Worm (Caenorhabditis elegans) whole organism, mixed stage, embryonic: ENCODE results near the gene mlc-2.
A peak's percentile ranks its signal among the peaks of the same experiment; 100 is the strongest.

Experiments used
- ceh-83 ChIP-seq: fragments of 200-800 bp; sonication (Bioruptor generic); optimal IDR thresholded peaks from 2 replicates; lab custom pipeline; 2018; ENCODE audit warnings: mild to moderate bottlenecking, missing genetic modification characterization, missing compliant biosample characterization
- cnd-1 ChIP-seq: fragments of 200-800 bp; sonication (Bioruptor generic); optimal IDR thresholded peaks from 2 replicates; lab custom pipeline; 2018; ENCODE audit warnings: mild to moderate bottlenecking, missing genetic modification characterization, missing compliant biosample characterization
- elt-1 ChIP-seq: sonication (generic microtip); optimal IDR thresholded peaks from 2 replicates; lab custom pipeline; 2017; ENCODE audit warnings: missing genetic modification characterization, mild to moderate bottlenecking, missing compliant biosample characterization, antibody characterized with exemption, moderate library complexity, borderline replicate concordance; ENCODE audit not compliant: insufficient read depth
- hlh-1 ChIP-seq: fragments of 150-350 bp; optimal IDR thresholded peaks from 2 replicates; lab custom pipeline; 2014; ENCODE audit warnings: missing biosample characterization, missing genetic modification reagents, missing genetic modification characterization
- lin-13 ChIP-seq: fragments of 150-350 bp; optimal IDR thresholded peaks from 2 replicates; lab custom pipeline; 2014; ENCODE audit warnings: missing biosample characterization, missing genetic modification characterization
- lsy-2 ChIP-seq: fragments of 150-350 bp; optimal IDR thresholded peaks from 2 replicates; lab custom pipeline; 2014; ENCODE audit warnings: missing biosample characterization, missing genetic modification characterization
- nhr-12 ChIP-seq: fragments of 150-350 bp; optimal IDR thresholded peaks from 2 replicates; lab custom pipeline; 2014; ENCODE audit warnings: missing biosample characterization, missing genetic modification characterization
- nhr-28 ChIP-seq: fragments of 150-350 bp; optimal IDR thresholded peaks from 2 replicates; lab custom pipeline; 2014; ENCODE audit warnings: missing biosample characterization, missing genetic modification characterization
- pha-4 ChIP-seq: fragments of 150-350 bp; optimal IDR thresholded peaks from 2 replicates; lab custom pipeline; 2018; ENCODE audit warnings: missing biosample characterization, missing genetic modification reagents, missing genetic modification characterization
- snpc-4 ChIP-seq: fragments of 150-350 bp; optimal IDR thresholded peaks from 2 replicates; lab custom pipeline; 2014; ENCODE audit warnings: missing biosample characterization, missing genetic modification characterization
- unc-120 ChIP-seq: sonication (generic microtip); optimal IDR thresholded peaks from 2 replicates; lab custom pipeline; 2017; ENCODE audit warnings: missing genetic modification characterization, missing compliant biosample characterization; ENCODE audit not compliant: poor library complexity, severe bottlenecking
- unc-62 ChIP-seq: fragments of 150-350 bp; optimal IDR thresholded peaks from 2 replicates; lab custom pipeline; 2014; ENCODE audit warnings: missing biosample characterization, missing genetic modification reagents, missing genetic modification characterization
- ztf-11 ChIP-seq: fragments of 150-350 bp; optimal IDR thresholded peaks from 2 replicates; lab custom pipeline; 2014; ENCODE audit warnings: missing biosample characterization, missing genetic modification characterization

DNA sequence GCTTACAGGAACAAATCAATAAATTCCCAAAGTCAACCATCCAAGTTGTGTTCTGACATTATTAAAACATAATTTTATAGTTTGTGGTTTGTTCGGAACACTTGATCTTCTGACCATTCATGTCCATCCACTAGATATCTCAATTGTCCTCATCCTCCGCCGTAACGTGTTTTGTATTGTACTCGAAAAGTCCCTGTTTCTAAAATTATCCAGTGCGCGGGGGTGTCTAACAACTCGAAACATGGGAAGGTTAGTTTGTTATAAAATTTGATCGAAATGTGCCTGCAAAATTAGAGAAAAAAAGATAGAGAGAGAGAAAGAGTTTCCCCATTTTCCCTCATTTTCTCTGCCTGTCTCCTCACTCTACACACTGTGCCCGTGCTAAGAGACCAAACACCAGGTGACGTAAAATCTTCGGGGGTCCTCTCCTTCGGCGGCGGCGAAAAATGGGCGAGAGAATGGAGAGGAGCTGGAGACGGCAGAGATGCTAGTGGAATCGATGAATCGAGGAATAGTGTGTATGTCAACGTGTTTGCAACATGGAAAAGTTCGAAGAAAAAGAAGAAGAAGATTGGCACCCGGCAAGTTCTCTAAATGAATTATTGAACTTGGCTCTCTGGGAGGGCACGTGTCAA lies 49.3 kb upstream of the mlc-2 start:
- peak; percentile 84 for TF ChIP-seq unc-62
- no peak for TF ChIP-seq lin-13 (tag; lab: Kevin White, UChicago)
- TF ChIP-seq snpc-4 (tag; lab: Kevin White, UChicago): no peak
- TF ChIP-seq nhr-28 (tag; lab: Kevin White, UChicago): no peak
- peak; percentile 9 for TF ChIP-seq pha-4
- TF ChIP-seq lsy-2 (tag; lab: Kevin White, UChicago): no peak
- TF ChIP-seq ceh-83: no peak
- TF ChIP-seq cnd-1 (tag; lab: Kevin White, UChicago): peak; percentile 14
- no peak for TF ChIP-seq ztf-11 (tag; lab: Kevin White, UChicago)
- TF ChIP-seq nhr-12 (tag; lab: Kevin White, UChicago): no peak
- TF ChIP-seq unc-120 (tag; lab: Kevin White, UChicago): peak; percentile 96
- TF ChIP-seq hlh-1: peak; percentile 90
- TF ChIP-seq elt-1 (tag; lab: Kevin White, UChicago): no peak
